Fruit fly (Drosophila melanogaster) whole organism, embryonic: ENCODE measurements around the gene ATPsynG.

ENCODE experiments used
- BEAF-32 ChIP-seq: fragments of 200-800 bp; sonication (Bioruptor generic); optimal IDR thresholded peaks from 3 replicates; lab custom pipeline; 2017; ENCODE audit warnings: missing biosample characterization, missing genetic modification characterization, mild to moderate bottlenecking, moderate library complexity, missing genetic modification reagents
- CG11723 ChIP-seq: fragments of 200-800 bp; sonication (Bioruptor generic); optimal IDR thresholded peaks from 2 replicates; lab custom pipeline; 2017; ENCODE audit warnings: missing biosample characterization, mild to moderate bottlenecking, missing genetic modification characterization
- CG12391 ChIP-seq: fragments of 200-800 bp; sonication (Bioruptor generic); optimal IDR thresholded peaks from 3 replicates; lab custom pipeline; 2018; ENCODE audit warnings: missing biosample characterization, mild to moderate bottlenecking, missing genetic modification characterization, moderate library complexity
- CG12769 ChIP-seq: fragments of 200-800 bp; sonication (Bioruptor generic); optimal IDR thresholded peaks from 2 replicates; lab custom pipeline; 2019; ENCODE audit warnings: missing biosample characterization, mild to moderate bottlenecking, missing genetic modification characterization, moderate library complexity
- CG13775 ChIP-seq: fragments of 200-800 bp; sonication (Bioruptor generic); optimal IDR thresholded peaks from 3 replicates; lab custom pipeline; 2017; ENCODE audit warnings: missing biosample characterization, mild to moderate bottlenecking, missing genetic modification characterization
- CG14667 ChIP-seq: fragments of 200-800 bp; sonication (Bioruptor generic); IDR thresholded peaks from 2 replicates; pipeline ENCODE4 v1.3.6; 2022; ENCODE audit warnings: missing biosample characterization, missing genetic modification characterization
- CG1529 ChIP-seq: fragments of 200-800 bp; sonication (Bioruptor generic); optimal IDR thresholded peaks from 3 replicates; lab custom pipeline; 2018; ENCODE audit warnings: missing biosample characterization, missing genetic modification characterization
- CG18262 ChIP-seq: fragments of 200-800 bp; optimal IDR thresholded peaks from 3 replicates; lab custom pipeline; 2019; ENCODE audit warnings: missing biosample characterization, mild to moderate bottlenecking, missing genetic modification characterization, moderate library complexity
- CG18476 ChIP-seq: fragments of 200-800 bp; sonication (Bioruptor generic); optimal IDR thresholded peaks from 2 replicates; lab custom pipeline; 2016; ENCODE audit warnings: missing biosample characterization, mild to moderate bottlenecking, missing genetic modification characterization
- CG2116 ChIP-seq: fragments of 200-800 bp; sonication (Bioruptor generic); optimal IDR thresholded peaks from 3 replicates; lab custom pipeline; 2018; ENCODE audit warnings: missing biosample characterization, mild to moderate bottlenecking, missing genetic modification characterization
- CG2712 ChIP-seq: fragments of 200-800 bp; optimal IDR thresholded peaks from 3 replicates; lab custom pipeline; 2019; ENCODE audit warnings: missing biosample characterization, mild to moderate bottlenecking, missing genetic modification characterization, moderate library complexity
- CG32532 ChIP-seq: fragments of 200-800 bp; sonication (Bioruptor generic); IDR thresholded peaks from 2 replicates; pipeline ENCODE4 v1.3.6; 2022; ENCODE audit warnings: missing biosample characterization, missing genetic modification characterization
- CG3281 ChIP-seq: fragments of 200-800 bp; sonication (Bioruptor generic); optimal IDR thresholded peaks from 3 replicates; lab custom pipeline; 2017; ENCODE audit warnings: missing biosample characterization, mild to moderate bottlenecking, missing genetic modification characterization
- CG3847 ChIP-seq: fragments of 200-800 bp; sonication (Bioruptor generic); IDR thresholded peaks from 2 replicates; pipeline ENCODE4 v1.3.6; 2022; ENCODE audit warnings: missing biosample characterization, missing genetic modification characterization
- CG42726 ChIP-seq: fragments of 200-800 bp; sonication (Bioruptor generic); IDR thresholded peaks from 2 replicates; pipeline ENCODE4 v1.3.6; 2022; ENCODE audit warnings: missing biosample characterization, missing genetic modification characterization; ENCODE audit not compliant: partially characterized antibody
- CG7357 ChIP-seq: fragments of 200-800 bp; sonication (Bioruptor generic); IDR thresholded peaks from 3 replicates; pipeline ENCODE4 v1.3.6; 2022; ENCODE audit warnings: missing biosample characterization, missing genetic modification characterization
- CG7928 ChIP-seq: fragments of 200-800 bp; sonication (Bioruptor generic); optimal IDR thresholded peaks from 2 replicates; lab custom pipeline; 2017; ENCODE audit warnings: missing biosample characterization, mild to moderate bottlenecking, missing genetic modification characterization
- CG7963 ChIP-seq: fragments of 200-800 bp; sonication (Bioruptor generic); IDR thresholded peaks from 3 replicates; pipeline ENCODE4 v1.3.6; 2022; ENCODE audit warnings: missing biosample characterization, missing genetic modification characterization; ENCODE audit not compliant: partially characterized antibody
- CG8388 ChIP-seq: fragments of 200-800 bp; sonication (Bioruptor generic); optimal IDR thresholded peaks from 2 replicates; lab custom pipeline; 2019; ENCODE audit warnings: missing biosample characterization, mild to moderate bottlenecking, missing genetic modification characterization, moderate library complexity
- CG8924 ChIP-seq: fragments of 200-800 bp; optimal IDR thresholded peaks from 3 replicates; lab custom pipeline; 2019; ENCODE audit warnings: missing biosample characterization, mild to moderate bottlenecking, missing genetic modification characterization, moderate library complexity
- CG8944 ChIP-seq: fragments of 200-800 bp; sonication (Bioruptor generic); optimal IDR thresholded peaks from 3 replicates; lab custom pipeline; 2016; ENCODE audit warnings: missing biosample characterization, missing genetic modification characterization
- CG9797 ChIP-seq: fragments of 200-800 bp; sonication (Bioruptor generic); optimal IDR thresholded peaks from 3 replicates; lab custom pipeline; 2018; ENCODE audit warnings: missing biosample characterization, mild to moderate bottlenecking, missing genetic modification characterization
- Dbx ChIP-seq: fragments of 200-800 bp; sonication (Bioruptor generic); IDR thresholded peaks from 3 replicates; pipeline ENCODE4 v1.3.6; 2022; ENCODE audit warnings: missing biosample characterization, missing genetic modification characterization
- Dek ChIP-seq: fragments of 200-800 bp; sonication (Bioruptor generic); optimal IDR thresholded peaks from 3 replicates; lab custom pipeline; 2019; ENCODE audit warnings: missing biosample characterization, mild to moderate bottlenecking, missing genetic modification characterization, moderate library complexity
- Dref ChIP-seq: fragments of 200-800 bp; sonication (Bioruptor generic); IDR thresholded peaks from 2 replicates; pipeline ENCODE4 v1.3.6; 2022; ENCODE audit warnings: missing biosample characterization, missing genetic modification characterization
- Elba2 ChIP-seq: fragments of 200-800 bp; sonication (Bioruptor generic); optimal IDR thresholded peaks from 3 replicates; lab custom pipeline; 2016; ENCODE audit warnings: missing biosample characterization, missing genetic modification characterization
- Ets65A ChIP-seq: fragments of 200-800 bp; sonication (Bioruptor generic); peaks from one replicate; lab custom pipeline; 2016; ENCODE audit warnings: missing biosample characterization, missing genetic modification characterization
- GATAe ChIP-seq: fragments of 200-800 bp; sonication (Bioruptor generic); conservative IDR thresholded peaks from 2 replicates; pipeline ENCODE4 v1.3.6; 2022; ENCODE audit warnings: missing biosample characterization, missing genetic modification characterization
- Hmx ChIP-seq: fragments of 200-800 bp; sonication (Bioruptor generic); optimal IDR thresholded peaks from 2 replicates; lab custom pipeline; 2016; ENCODE audit warnings: missing biosample characterization, missing genetic modification characterization
- Hr39 ChIP-seq: fragments of >200 bp; optimal IDR thresholded peaks from 2 replicates; lab custom pipeline; 2017
- MESR4 ChIP-seq: fragments of 200-800 bp; sonication (Bioruptor generic); optimal IDR thresholded peaks from 2 replicates; lab custom pipeline; 2018; ENCODE audit warnings: missing biosample characterization, mild to moderate bottlenecking, missing genetic modification characterization, moderate library complexity
- Meics ChIP-seq: fragments of 200-800 bp; sonication (Bioruptor generic); optimal IDR thresholded peaks from 2 replicates; lab custom pipeline; 2017; ENCODE audit warnings: missing biosample characterization, mild to moderate bottlenecking, missing genetic modification characterization
- Myb ChIP-seq: fragments of 200-800 bp; sonication (Bioruptor generic); optimal IDR thresholded peaks from 2 replicates; lab custom pipeline; 2016; ENCODE audit warnings: missing biosample characterization, missing genetic modification characterization
- Pdp1 ChIP-seq, 2 experiments: fragments of 200-800 bp; sonication (Bioruptor generic); optimal IDR thresholded peaks; 3 replicates each; lab custom pipeline; 2016; ENCODE audit warnings: missing biosample characterization in 2 of 2, missing genetic modification characterization in 2 of 2, mild to moderate bottlenecking in 1 of 2, moderate library complexity in 1 of 2
- YL-1 ChIP-seq: fragments of 200-800 bp; sonication (Bioruptor generic); optimal IDR thresholded peaks from 3 replicates; lab custom pipeline; 2017; ENCODE audit warnings: missing biosample characterization, mild to moderate bottlenecking, missing genetic modification characterization
- ase ChIP-seq: fragments of 200-800 bp; sonication (Bioruptor generic); IDR thresholded peaks from 3 replicates; pipeline ENCODE4 v1.3.6; 2022; ENCODE audit warnings: missing biosample characterization, missing genetic modification characterization
- bsh ChIP-seq, 2 experiments: fragments of 200-800 bp; sonication (Bioruptor generic); optimal IDR thresholded peaks; 2 replicates each; lab custom pipeline; 2017 to 2018; ENCODE audit warnings: mild to moderate bottlenecking in 2 of 2, missing biosample characterization in 2 of 2, missing genetic modification characterization in 2 of 2, moderate library complexity in 1 of 2
- exex ChIP-seq: fragments of 200-800 bp; sonication (Bioruptor generic); optimal IDR thresholded peaks from 4 replicates; lab custom pipeline; 2018; ENCODE audit warnings: missing biosample characterization, mild to moderate bottlenecking, missing genetic modification characterization, moderate library complexity
- gfzf ChIP-seq: fragments of 200-800 bp; sonication (Bioruptor generic); optimal IDR thresholded peaks from 2 replicates; lab custom pipeline; 2016; ENCODE audit warnings: missing biosample characterization, mild to moderate bottlenecking, missing genetic modification characterization, moderate library complexity
- grau ChIP-seq: fragments of 200-800 bp; optimal IDR thresholded peaks from 3 replicates; lab custom pipeline; 2019; ENCODE audit warnings: missing biosample characterization, mild to moderate bottlenecking, missing genetic modification characterization, moderate library complexity
- grn ChIP-seq: fragments of 200-800 bp; sonication (Bioruptor generic); optimal IDR thresholded peaks from 3 replicates; lab custom pipeline; 2017; ENCODE audit warnings: missing biosample characterization, missing genetic modification characterization
- lola ChIP-seq, 3 experiments: fragments of >200 bp in 2 of 3; fragments of 200-800 bp in 1 of 3; sonication (Bioruptor generic) in 1 of 3; optimal IDR thresholded peaks; 2 replicates each; lab custom pipeline; 2017 to 2019; ENCODE audit warnings: missing biosample characterization in 3 of 3, missing genetic modification characterization in 3 of 3, mild to moderate bottlenecking in 1 of 3, moderate library complexity in 1 of 3
- onecut ChIP-seq: fragments of 200-800 bp; sonication (Bioruptor generic); IDR thresholded peaks from 2 replicates; pipeline ENCODE4 v1.3.6; 2022; ENCODE audit warnings: missing biosample characterization, missing genetic modification characterization
- phol ChIP-seq: fragments of 200-800 bp; sonication (Bioruptor generic); optimal IDR thresholded peaks from 3 replicates; lab custom pipeline; 2018; ENCODE audit warnings: missing biosample characterization, mild to moderate bottlenecking, missing genetic modification characterization, moderate library complexity
- pzg ChIP-seq: fragments of 200-800 bp; sonication (Bioruptor generic); optimal IDR thresholded peaks from 3 replicates; lab custom pipeline; 2018; ENCODE audit warnings: missing biosample characterization, mild to moderate bottlenecking, missing genetic modification characterization, moderate library complexity
- sd ChIP-seq: fragments of 200-800 bp; sonication (Bioruptor generic); optimal IDR thresholded peaks from 3 replicates; lab custom pipeline; 2018; ENCODE audit warnings: missing biosample characterization, mild to moderate bottlenecking, missing genetic modification characterization, moderate library complexity
- sima ChIP-seq: fragments of 200-800 bp; sonication (Bioruptor generic); optimal IDR thresholded peaks from 2 replicates; lab custom pipeline; 2016; ENCODE audit warnings: missing biosample characterization, missing genetic modification characterization
- stwl ChIP-seq: fragments of 200-800 bp; sonication (Bioruptor generic); optimal IDR thresholded peaks from 3 replicates; lab custom pipeline; 2018; ENCODE audit warnings: missing biosample characterization, mild to moderate bottlenecking, missing genetic modification characterization, moderate library complexity
- toy ChIP-seq: fragments of 200-800 bp; sonication (Bioruptor generic); IDR thresholded peaks from 2 replicates; pipeline ENCODE4 v1.3.6; 2022; ENCODE audit warnings: missing biosample characterization, missing genetic modification characterization

Gene ATPsynG

DNA sequence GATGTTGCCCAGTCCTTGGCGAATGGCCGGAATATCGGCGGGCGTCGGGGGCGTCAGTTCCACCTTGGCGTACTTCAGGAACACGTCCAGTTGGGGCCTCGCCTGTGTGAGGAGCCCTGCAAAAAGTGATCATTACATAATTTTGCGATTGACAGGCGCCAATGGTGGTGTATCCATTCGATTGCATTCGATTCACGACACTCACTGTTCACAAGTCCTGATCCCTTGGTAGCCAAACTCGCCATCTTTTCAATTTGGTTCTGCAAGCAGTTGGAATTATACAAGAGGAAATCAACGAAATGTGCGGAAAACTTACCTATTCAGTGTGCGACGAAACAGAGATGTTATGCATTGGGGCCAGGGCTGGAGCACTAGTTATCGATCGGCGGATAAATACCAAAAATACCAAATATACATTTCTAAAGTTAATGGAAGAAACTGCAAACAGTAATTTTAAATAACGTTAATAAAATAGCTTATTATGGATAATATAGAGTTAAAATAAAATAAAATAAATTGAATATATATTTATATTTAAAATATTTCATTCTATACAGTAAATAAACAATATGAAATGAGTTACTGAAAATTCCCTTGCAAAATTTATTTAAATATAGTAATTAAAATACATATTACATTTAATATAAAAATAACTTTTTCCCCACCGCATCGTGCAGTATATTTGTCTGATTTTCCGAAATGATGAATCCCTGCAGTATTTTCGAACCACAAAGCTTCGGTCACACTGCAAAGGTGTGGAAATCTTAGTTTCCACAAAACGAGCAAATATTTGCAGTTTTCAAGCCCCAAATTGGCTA lies at the start of gene ATPsynG, which contains the start of gene SCAR:
ATPsynG (minus strand) TSS at position 354 of the 818 bp plus-strand sequence.
SCAR (plus strand) TSS at position 727 of the 818 bp plus-strand sequence.
- no peak for TF ChIP-seq sima (GFP tag; lab: Kevin White, UChicago)
- TF ChIP-seq phol (tag; lab: Kevin White, UChicago) = peak; percentile 31
- TF ChIP-seq CG32532 (GFP tag; lab: Robert Waterston, UW) = no peak
- TF ChIP-seq onecut = peak; percentile 95
- TF ChIP-seq Dek (tag; lab: Kevin White, UChicago) = no peak
- TF ChIP-seq grn (GFP tag; lab: Kevin White, UChicago) = no peak
- peak; percentile 98 for TF ChIP-seq CG3281 (GFP tag; lab: Kevin White, UChicago)
- peak; percentile 29 for TF ChIP-seq Ets65A (GFP tag; lab: Kevin White, UChicago)
- no peak for TF ChIP-seq toy (GFP tag; lab: Robert Waterston, UW)
- TF ChIP-seq CG9797 (GFP tag; lab: Kevin White, UChicago) = peak; percentile 52
- peak; percentile 29 for TF ChIP-seq CG8924 (tag; lab: Kevin White, UChicago)
- TF ChIP-seq lola (GFP tag; optimal IDR thresholded peaks at IDR 0.05; lab: Kevin White, UChicago) = peak in 1 of 3 experiments; percentile 4
- TF ChIP-seq CG8388 (GFP tag; lab: Kevin White, UChicago) = peak; percentile 16
- peak; percentile 44 for TF ChIP-seq CG12391
- TF ChIP-seq CG13775 (GFP tag; lab: Kevin White, UChicago) = peak; percentile 21
- peak; percentile 56 for TF ChIP-seq Dref (GFP tag; lab: Robert Waterston, UW)
- TF ChIP-seq Myb (GFP tag; lab: Kevin White, UChicago) = peak; percentile 11
- no peak for TF ChIP-seq exex (tag; lab: Kevin White, UChicago)
- no peak for TF ChIP-seq CG18476 (GFP tag; lab: Kevin White, UChicago)
- no peak for TF ChIP-seq grau (tag; lab: Kevin White, UChicago)
- no peak for TF ChIP-seq CG14667 (GFP tag; lab: Robert Waterston, UW)
- TF ChIP-seq MESR4 (GFP tag; lab: Kevin White, UChicago) = peak; percentile 94
- TF ChIP-seq YL-1 (GFP tag; lab: Kevin White, UChicago) = peak; percentile 79
- no peak for TF ChIP-seq ase (GFP tag; lab: Robert Waterston, UW)
- TF ChIP-seq stwl (tag; lab: Kevin White, UChicago) = peak; percentile 41
- peak; percentile 38 for TF ChIP-seq pzg (GFP tag; lab: Kevin White, UChicago)
- peak; percentile 13 for TF ChIP-seq Meics
- TF ChIP-seq CG8944 = no peak
- no peak for TF ChIP-seq CG11723
- no peak for TF ChIP-seq CG1529 (GFP tag; lab: Kevin White, UChicago)
- TF ChIP-seq Elba2 (GFP tag; lab: Kevin White, UChicago) = peak; percentile 50
- TF ChIP-seq CG7357 (GFP tag; lab: Robert Waterston, UW) = no peak
- TF ChIP-seq bsh (GFP tag; optimal IDR thresholded peaks at IDR 0.05; lab: Kevin White, UChicago) = no peak
- no peak for TF ChIP-seq CG42726 (GFP tag; lab: Robert Waterston, UW)
- TF ChIP-seq CG12769 (tag; lab: Kevin White, UChicago) = no peak
- peak; percentile 34; the same call in 1 of the 3 replicates for TF ChIP-seq Dbx
- no peak for TF ChIP-seq sd (tag; lab: Kevin White, UChicago)
- peak; percentile 11 for TF ChIP-seq CG18262
- TF ChIP-seq CG2116 (GFP tag; lab: Kevin White, UChicago) = peak; percentile 48
- TF ChIP-seq BEAF-32 (GFP tag; lab: Kevin White, UChicago) = peak; percentile 14
- peak; percentile 92 for TF ChIP-seq CG7928 (GFP tag; lab: Kevin White, UChicago)
- TF ChIP-seq Pdp1 (GFP tag; optimal IDR thresholded peaks at IDR 0.05; lab: Kevin White, UChicago) = peak in 1 of 2 experiments; percentile 98
- no peak for TF ChIP-seq CG3847
- TF ChIP-seq Hr39 = no peak
- TF ChIP-seq gfzf (GFP tag; lab: Kevin White, UChicago) = peak; percentile 58
- TF ChIP-seq CG2712 (tag; lab: Kevin White, UChicago) = peak; percentile 32
- no peak for TF ChIP-seq Hmx (GFP tag; lab: Kevin White, UChicago)
- TF ChIP-seq GATAe = no peak
- no peak for TF ChIP-seq CG7963 (GFP tag; lab: Robert Waterston, UW)
